Fruit fly (Drosophila melanogaster): ENCODE results near the gene CG13375.

CG13375 gene

DNA sequence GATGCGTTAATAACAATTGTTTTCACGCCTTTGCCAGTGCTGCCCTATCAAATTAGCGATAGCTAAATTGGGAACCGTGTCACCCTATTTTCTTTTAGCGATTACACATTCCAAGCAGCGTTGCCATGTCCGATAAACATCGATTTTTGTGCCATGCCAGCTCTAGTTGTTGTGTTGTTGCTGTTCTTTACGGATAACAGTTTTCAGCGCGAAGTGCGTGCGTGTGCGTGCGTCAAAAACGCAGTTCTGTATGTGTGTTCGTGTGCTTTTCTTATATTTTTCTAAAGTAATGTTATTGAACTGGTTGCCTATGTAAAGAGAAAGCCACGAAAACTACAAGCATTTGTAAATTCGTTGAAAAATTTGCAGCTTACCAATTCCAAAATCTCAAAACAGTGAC, 49.0 kb downstream of the CG13375 start, which contains the start of the genes CG3038 and G9a (continued):
- TF ChIP-seq CG7786 (GFP tag; optimal IDR thresholded peaks at IDR 0.05) (no peak), Opbp (GFP tag; IDR thresholded peaks at IDR 0.05; ENCODE audit: partially characterized antibody) (no peak), CG18619 (GFP tag; optimal IDR thresholded peaks at IDR 0.05) (no peak), unc-4 (GFP tag; IDR thresholded peaks at IDR 0.05; ENCODE audit: partially characterized antibody) (no peak), CG3838 (GFP tag; optimal IDR thresholded peaks at IDR 0.05) (no peak), schlank (tag; optimal IDR thresholded peaks at IDR 0.05) (no peak), CG17568 (GFP tag; optimal IDR thresholded peaks at IDR 0.05) (peak; percentile 24), kay (GFP tag; optimal IDR thresholded peaks at IDR 0.05) (no peak), aop (GFP tag; IDR thresholded peaks at IDR 0.05) (no peak), lbe (GFP tag; optimal IDR thresholded peaks at IDR 0.05) (no peak), chn (GFP tag; optimal IDR thresholded peaks at IDR 0.05) (peak; percentile 41), CG9437 (GFP tag; optimal IDR thresholded peaks at IDR 0.05) (no peak), Fer1 (GFP tag; optimal IDR thresholded peaks at IDR 0.05) (peak; percentile 46), CG1792 (GFP tag; optimal IDR thresholded peaks at IDR 0.05) (no peak), CG43689 (GFP tag; IDR thresholded peaks at IDR 0.05) (no peak), CG10431 (GFP tag; optimal IDR thresholded peaks at IDR 0.05) (peak; percentile 25), CG17359 (tag; optimal IDR thresholded peaks at IDR 0.05) (peak; percentile 17), gcm2 (GFP tag; optimal IDR thresholded peaks at IDR 0.05) (peak; percentile 50), Ravus (GFP tag; IDR thresholded peaks at IDR 0.05) (no peak), trem (tag; optimal IDR thresholded peaks at IDR 0.05) (peak; percentile 87), Dfd (GFP tag; optimal IDR thresholded peaks at IDR 0.05) (no peak), CG11398 (GFP tag; optimal IDR thresholded peaks at IDR 0.05) (no peak), Dll (GFP tag; IDR thresholded peaks at IDR 0.05; ENCODE audit: partially characterized antibody) (no peak), CG11247 (GFP tag; IDR thresholded peaks at IDR 0.05) (no peak), br (optimal IDR thresholded peaks at IDR 0.05) (no peak), CrebB (tag; optimal IDR thresholded peaks at IDR 0.05) (peak; percentile 22), cato (GFP tag; optimal IDR thresholded peaks at IDR 0.05; ENCODE audit: borderline replicate concordance) (no peak), CG42726 (GFP tag; IDR thresholded peaks at IDR 0.05; ENCODE audit: partially characterized antibody) (no peak), h (optimal IDR thresholded peaks at IDR 0.05) (no peak), gem (tag; optimal IDR thresholded peaks at IDR 0.05) (peak; percentile 20), slp2 (GFP tag; optimal IDR thresholded peaks at IDR 0.05) (no peak), CG1603 (tag; optimal IDR thresholded peaks at IDR 0.05) (peak; percentile 77), HmgD (GFP tag; optimal IDR thresholded peaks at IDR 0.05) (peak; percentile 59), CG6791 (GFP tag; IDR thresholded peaks at IDR 0.05; ENCODE audit: partially characterized antibody) (no peak), eyg (GFP tag; optimal IDR thresholded peaks at IDR 0.05) (peak; percentile 1), CG30020 (tag; optimal IDR thresholded peaks at IDR 0.05) (peak; percentile 76), insv (GFP tag; optimal IDR thresholded peaks at IDR 0.05) (peak in 1 of 2 experiments; percentile 54), nerfin-1 (tag; optimal IDR thresholded peaks at IDR 0.05) (peak; percentile 5), bbx (GFP tag; IDR thresholded peaks at IDR 0.05; ENCODE audit: partially characterized antibody) (no peak), gsb (GFP tag; IDR thresholded peaks at IDR 0.05) (no peak), ham (GFP tag; IDR thresholded peaks at IDR 0.05) (no peak), rib (GFP tag; IDR thresholded peaks at IDR 0.05) (no peak), crc (GFP tag; optimal IDR thresholded peaks at IDR 0.05) (no peak), TFAM (GFP tag; optimal IDR thresholded peaks at IDR 0.05) (no peak), NC2α (GFP tag; optimal IDR thresholded peaks at IDR 0.05) (peak; percentile 10), grn (GFP tag; optimal IDR thresholded peaks at IDR 0.05) (peak; percentile 17), slou (GFP tag; optimal IDR thresholded peaks at IDR 0.05) (no peak), Spps (tag; optimal IDR thresholded peaks at IDR 0.05) (no peak), CG4360 (GFP tag; IDR thresholded peaks at IDR 0.05) (no peak), CG16813 (GFP tag; IDR thresholded peaks at IDR 0.05; ENCODE audit: partially characterized antibody) (no peak), Stat92E (GFP tag; optimal IDR thresholded peaks at IDR 0.05) (peak in 1 of 3 experiments; percentile 77), bab2 (GFP tag; optimal IDR thresholded peaks at IDR 0.05) (peak; percentile 9)
